Fruit fly (Drosophila melanogaster): ENCODE results near the gene CG5808.
A peak's percentile ranks its signal among the peaks of the same experiment; 100 is the strongest.

CG5808 gene

DNA sequence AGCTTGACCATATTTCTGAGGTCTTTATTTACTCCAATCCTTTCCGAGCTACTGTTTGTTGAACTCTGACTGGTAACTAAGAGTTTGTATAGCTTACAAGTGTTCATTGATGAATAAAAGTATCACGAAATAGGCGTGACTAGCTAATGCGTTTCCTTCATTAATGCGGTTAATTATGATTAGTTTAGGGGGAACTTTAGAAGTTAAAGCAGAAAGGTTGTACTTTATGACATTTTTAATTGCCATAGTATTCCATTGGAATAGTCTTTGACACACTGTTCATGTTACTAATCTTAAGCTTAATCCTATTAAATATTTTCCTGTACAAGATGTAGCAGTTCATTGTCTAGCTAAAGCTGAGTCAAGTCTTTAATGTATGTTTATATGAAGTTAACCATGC is 42.9 kb upstream of the CG5808 start, which contains the start of gene ppk22:
ppk22 (minus strand) TSS at position 101 of the 400 bp plus-strand sequence.
- TF ChIP-seq Ets98B (GFP tag; IDR thresholded peaks at IDR 0.05) (no peak), CG10348 (GFP tag; IDR thresholded peaks at IDR 0.05) (no peak), D1 (tag; optimal IDR thresholded peaks at IDR 0.05) (no peak), gl (tag; optimal IDR thresholded peaks at IDR 0.05) (no peak), CG13204 (GFP tag; optimal IDR thresholded peaks at IDR 0.05) (no peak), CG14655 (GFP tag; optimal IDR thresholded peaks at IDR 0.05) (no peak), Snoo (tag; optimal IDR thresholded peaks at IDR 0.05) (no peak), CG34367 (tag; optimal IDR thresholded peaks at IDR 0.05) (no peak)

DNA sequence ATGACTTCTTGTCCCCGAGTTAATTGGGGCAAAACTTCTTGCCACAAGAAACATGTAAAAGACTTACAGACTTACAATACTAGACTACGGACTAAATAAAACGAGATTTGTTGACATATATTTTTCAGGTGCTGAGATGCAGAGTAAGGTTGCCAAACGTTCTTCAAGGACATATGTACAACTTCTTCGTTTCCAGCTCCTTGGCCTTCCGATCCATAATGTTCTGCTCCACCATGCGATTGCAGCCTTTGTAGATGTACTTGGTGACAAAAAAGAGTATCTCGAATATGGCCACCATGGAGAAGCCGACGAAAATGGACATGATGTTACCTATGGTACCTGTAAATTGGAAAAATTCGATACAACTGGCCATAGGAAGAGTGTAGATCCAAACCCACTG is 40.7 kb upstream of the CG5808 start, which contains the start of gene CAH4:
CAH4 (minus strand) TSS at position 101 of the 400 bp plus-strand sequence.
- TF ChIP-seq CG13204 (GFP tag; optimal IDR thresholded peaks at IDR 0.05) (no peak), CG10348 (GFP tag; IDR thresholded peaks at IDR 0.05) (no peak), CG9948 (tag; optimal IDR thresholded peaks at IDR 0.05) (no peak), rn (GFP tag; IDR thresholded peaks at IDR 0.05) (no peak), CG8301 (tag; optimal IDR thresholded peaks at IDR 0.05) (no peak), CG14655 (GFP tag; optimal IDR thresholded peaks at IDR 0.05) (no peak), CG17806 (tag; optimal IDR thresholded peaks at IDR 0.05) (no peak)

DNA sequence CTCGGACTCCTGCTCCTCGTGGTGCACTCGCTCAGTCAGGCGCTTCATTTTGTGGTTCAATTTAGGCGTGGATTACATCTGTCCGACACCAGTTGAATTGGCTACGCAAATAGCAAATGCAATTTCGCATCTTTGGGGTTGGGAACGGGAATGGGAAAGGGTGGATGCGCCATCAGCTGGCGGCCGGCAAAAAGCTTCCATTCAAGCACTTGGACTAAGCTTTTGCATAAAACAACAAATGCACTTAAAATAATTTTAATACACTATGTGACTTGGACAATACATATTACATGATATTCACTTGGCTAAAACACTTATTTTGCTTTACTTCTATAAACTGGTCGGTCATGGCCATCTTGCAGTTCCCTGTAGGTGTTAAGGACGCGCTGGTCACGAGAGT is 39.3 kb upstream of the CG5808 start, which contains the start of gene HDAC11:
HDAC11 (minus strand) TSS at position 101 of the 400 bp plus-strand sequence.
- TF ChIP-seq CG32121 (GFP tag; IDR thresholded peaks at IDR 0.05), result 0 out of 2 replicates have a peak, but pooled peaks have one; percentile 27
- no peak for TF ChIP-seq CG8301 (tag; optimal IDR thresholded peaks at IDR 0.05)
- TF ChIP-seq CG10348 (GFP tag; IDR thresholded peaks at IDR 0.05), result no peak
- no peak for TF ChIP-seq CG34367 (tag; optimal IDR thresholded peaks at IDR 0.05)

DNA sequence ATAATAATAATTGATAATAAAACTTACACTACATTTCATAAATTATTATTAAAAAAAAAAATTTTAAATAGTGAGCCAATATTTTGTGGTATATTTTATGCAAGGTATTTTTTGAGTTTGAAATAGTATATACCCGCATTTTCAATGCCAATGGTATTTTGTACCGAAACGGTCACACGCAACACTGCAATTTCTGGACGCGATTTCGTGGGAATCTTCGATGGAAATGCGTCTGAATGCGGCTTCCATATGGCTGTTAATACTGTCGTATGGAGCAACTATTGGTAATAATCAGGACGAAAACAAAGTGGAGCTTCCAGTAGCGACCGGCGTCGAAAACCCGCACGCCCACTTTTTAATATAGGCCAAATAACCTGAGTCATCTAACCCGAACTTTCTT is 34.6 kb upstream of the CG5808 start, which contains the start of gene Nct:
Nct (plus strand) TSS at position 173 of the 400 bp plus-strand sequence.
- TF ChIP-seq Snoo (tag; optimal IDR thresholded peaks at IDR 0.05) (no peak), gl (tag; optimal IDR thresholded peaks at IDR 0.05) (no peak), rn (GFP tag; IDR thresholded peaks at IDR 0.05) (no peak), CG9948 (tag; optimal IDR thresholded peaks at IDR 0.05) (no peak), CG13204 (GFP tag; optimal IDR thresholded peaks at IDR 0.05) (no peak), Ets98B (GFP tag; IDR thresholded peaks at IDR 0.05) (no peak), Pif1B (GFP tag; optimal IDR thresholded peaks at IDR 0.05) (no peak), CG4496 (GFP tag; IDR thresholded peaks at IDR 0.05) (no peak), D1 (tag; optimal IDR thresholded peaks at IDR 0.05) (no peak), CG8301 (tag; optimal IDR thresholded peaks at IDR 0.05) (no peak), CG17806 (tag; optimal IDR thresholded peaks at IDR 0.05) (no peak), CG12605 (GFP tag; IDR thresholded peaks at IDR 0.05) (no peak), fd96Ca (GFP tag; IDR thresholded peaks at IDR 0.05) (no peak), CG32121 (GFP tag; IDR thresholded peaks at IDR 0.05) (no peak), EcR (GFP tag; optimal IDR thresholded peaks at IDR 0.05) (no peak), CG10348 (GFP tag; IDR thresholded peaks at IDR 0.05) (no peak)

DNA sequence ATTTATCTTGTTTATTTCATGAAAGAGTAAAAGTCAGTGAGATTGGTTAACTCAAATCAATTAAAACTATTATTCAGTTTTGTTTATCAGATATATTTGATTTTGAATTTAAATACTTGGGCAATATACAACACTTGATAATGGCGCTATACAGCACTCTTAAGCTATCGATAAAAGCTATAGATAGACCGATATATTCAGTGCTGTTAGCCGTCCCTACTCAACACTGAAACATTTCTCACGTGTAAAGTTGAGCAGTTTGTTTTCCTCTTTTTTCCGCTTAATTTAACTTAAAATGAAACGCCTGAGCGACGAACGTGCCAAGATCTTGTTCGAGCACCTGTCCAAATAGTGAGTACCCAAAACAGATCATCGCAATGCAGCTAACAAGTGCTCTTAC is 33.6 kb upstream of the CG5808 start, which contains the start of gene CG7006:
CG7006 (plus strand) TSS at position 208 of the 400 bp plus-strand sequence.
- TF ChIP-seq D1 (tag; optimal IDR thresholded peaks at IDR 0.05), result no peak
- no peak for TF ChIP-seq CG12605 (GFP tag; IDR thresholded peaks at IDR 0.05)
- no peak for TF ChIP-seq CG32121 (GFP tag; IDR thresholded peaks at IDR 0.05)
- TF ChIP-seq Pif1B (GFP tag; optimal IDR thresholded peaks at IDR 0.05), result no peak
- no peak for TF ChIP-seq CG17806 (tag; optimal IDR thresholded peaks at IDR 0.05)
- no peak for TF ChIP-seq gl (tag; optimal IDR thresholded peaks at IDR 0.05)
- no peak for TF ChIP-seq CG8159 (tag; optimal IDR thresholded peaks at IDR 0.05)
- no peak for TF ChIP-seq CG4496 (GFP tag; IDR thresholded peaks at IDR 0.05)
- TF ChIP-seq CG14655 (GFP tag; optimal IDR thresholded peaks at IDR 0.05), result no peak
- no peak for TF ChIP-seq CG9948 (tag; optimal IDR thresholded peaks at IDR 0.05)
- TF ChIP-seq Pif1A (GFP tag; optimal IDR thresholded peaks at IDR 0.05), result no peak
- TF ChIP-seq CG10348 (GFP tag; IDR thresholded peaks at IDR 0.05), result no peak
- TF ChIP-seq Snoo (tag; optimal IDR thresholded peaks at IDR 0.05), result peak; percentile 30
- 0 out of 2 replicates have a peak, but pooled peaks have one; percentile 24 for TF ChIP-seq rn (GFP tag; IDR thresholded peaks at IDR 0.05)
- no peak for TF ChIP-seq CG8301 (tag; optimal IDR thresholded peaks at IDR 0.05)
- TF ChIP-seq EcR (GFP tag; optimal IDR thresholded peaks at IDR 0.05), result no peak
- peak; percentile 43; the same call in 1 of the 2 replicates for TF ChIP-seq Ets98B (GFP tag; IDR thresholded peaks at IDR 0.05)
- no peak for TF ChIP-seq CG34367 (tag; optimal IDR thresholded peaks at IDR 0.05)
- TF ChIP-seq CG15710 (tag; optimal IDR thresholded peaks at IDR 0.05), result no peak
- no peak for TF ChIP-seq fd96Ca (GFP tag; IDR thresholded peaks at IDR 0.05)
- no peak for TF ChIP-seq CG13204 (GFP tag; optimal IDR thresholded peaks at IDR 0.05)

DNA sequence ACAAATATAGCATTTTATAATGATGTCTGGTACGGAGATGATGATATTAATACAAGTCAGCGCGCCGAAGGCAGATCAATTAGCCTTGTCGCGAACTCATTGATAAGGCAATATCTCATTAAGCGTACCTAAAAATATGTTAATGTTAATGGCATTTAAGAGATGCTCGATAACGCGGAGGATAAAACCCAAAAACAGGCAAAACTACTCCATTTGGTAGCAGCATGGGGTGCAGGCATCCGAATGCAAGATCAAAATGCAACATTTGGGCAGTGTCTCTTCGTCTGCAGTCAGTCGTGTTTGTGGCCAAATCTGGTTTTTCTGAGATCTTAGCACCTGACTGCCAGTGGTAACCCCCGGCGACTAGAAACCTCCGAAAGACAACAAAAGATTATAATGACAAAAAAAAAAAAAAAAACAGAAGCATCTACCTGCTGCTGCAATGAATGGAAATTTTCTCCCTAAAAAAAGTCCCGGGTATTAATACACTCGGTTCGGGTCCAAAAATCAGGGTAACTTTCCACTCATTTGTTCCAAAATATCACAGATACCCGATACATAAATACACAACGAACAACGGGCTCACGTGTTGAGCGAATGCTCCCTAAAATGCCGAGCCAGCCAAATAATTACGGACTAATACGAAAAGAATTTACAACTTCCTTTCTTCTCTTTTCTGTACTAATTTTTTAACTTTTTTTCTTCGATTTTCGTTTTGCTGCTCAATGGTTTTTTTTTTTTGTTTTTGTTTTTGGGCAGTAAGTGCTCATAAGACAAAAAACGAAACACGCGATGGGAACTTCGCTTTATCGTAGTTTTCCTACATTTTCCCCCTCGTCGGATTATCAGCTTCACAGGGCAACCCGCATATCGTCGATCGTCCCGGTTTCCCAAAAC is 29.4 kb upstream of the CG5808 start:
- TF ChIP-seq CG14655 (GFP tag; optimal IDR thresholded peaks at IDR 0.05) (no peak), Pif1A (GFP tag; optimal IDR thresholded peaks at IDR 0.05) (no peak), CG12605 (GFP tag; IDR thresholded peaks at IDR 0.05) (no peak), CG8159 (tag; optimal IDR thresholded peaks at IDR 0.05) (no peak), CG15710 (tag; optimal IDR thresholded peaks at IDR 0.05) (no peak), CG10348 (GFP tag; IDR thresholded peaks at IDR 0.05) (no peak), CG4496 (GFP tag; IDR thresholded peaks at IDR 0.05) (no peak), Snoo (tag; optimal IDR thresholded peaks at IDR 0.05) (no peak), D1 (tag; optimal IDR thresholded peaks at IDR 0.05) (no peak), rn (GFP tag; IDR thresholded peaks at IDR 0.05) (no peak), CG13204 (GFP tag; optimal IDR thresholded peaks at IDR 0.05) (no peak)

Data from whole organism, pupa.